Worm (Caenorhabditis elegans) whole organism, L1 larva: ENCODE data around the gene mdt-10.

Experiments
- C04F5.9 ChIP-seq: sonication (generic microtip); optimal IDR thresholded peaks from 2 replicates; lab custom pipeline; 2016; ENCODE audit warnings: missing genetic modification characterization, missing compliant biosample characterization
- C16A3.4 ChIP-seq: fragments of 150-350 bp; optimal IDR thresholded peaks from 2 replicates; lab custom pipeline; 2014; ENCODE audit warnings: missing biosample characterization, missing genetic modification characterization
- C34B4.2 ChIP-seq: sonication (generic microtip); optimal IDR thresholded peaks from 2 replicates; lab custom pipeline; 2017; ENCODE audit warnings: mild to moderate bottlenecking, missing genetic modification characterization, missing compliant biosample characterization
- F16B12.6 ChIP-seq: fragments of 150-350 bp; optimal IDR thresholded peaks from 2 replicates; lab custom pipeline; 2014; ENCODE audit warnings: missing biosample characterization, missing genetic modification characterization
- Y116A8C.19 ChIP-seq: sonication (generic microtip); optimal IDR thresholded peaks from 2 replicates; lab custom pipeline; 2016; ENCODE audit warnings: missing compliant biosample characterization, missing genetic modification characterization, borderline replicate concordance
- alr-1 ChIP-seq: fragments of 200-800 bp; sonication (Bioruptor generic); optimal IDR thresholded peaks from 2 replicates; lab custom pipeline; 2018; ENCODE audit warnings: borderline replicate concordance, mild to moderate bottlenecking, missing genetic modification characterization, missing compliant biosample characterization
- ama-1 ChIP-seq: fragments of 150-350 bp; optimal IDR thresholded peaks from 2 replicates; lab custom pipeline; 2014
- blmp-1 ChIP-seq: fragments of 150-350 bp; optimal IDR thresholded peaks from 2 replicates; lab custom pipeline; 2014; ENCODE audit warnings: missing biosample characterization, missing genetic modification characterization
- ceh-63 ChIP-seq: fragments of 200-800 bp; sonication (Bioruptor generic); optimal IDR thresholded peaks from 2 replicates; lab custom pipeline; 2018; ENCODE audit warnings: mild to moderate bottlenecking, missing genetic modification characterization, missing compliant biosample characterization
- ceh-82 ChIP-seq, 3 experiments: fragments of 150-350 bp in 1 of 3; sonication (generic microtip) in 2 of 3; optimal IDR thresholded peaks; 2 replicates each; lab custom pipeline; 2014 to 2017; ENCODE audit warnings: missing biosample characterization in 3 of 3, missing genetic modification characterization in 3 of 3
- ceh-88 ChIP-seq: fragments of 200-800 bp; sonication (Bioruptor generic); IDR thresholded peaks from 2 replicates; pipeline ENCODE4 v1.3.6; 2022; ENCODE audit warnings: missing genetic modification characterization, missing compliant biosample characterization
- ces-1 ChIP-seq: fragments of 150-350 bp; optimal IDR thresholded peaks from 2 replicates; lab custom pipeline; 2014; ENCODE audit warnings: missing biosample characterization, missing genetic modification reagents, missing genetic modification characterization
- dpl-1 ChIP-seq, 3 experiments: fragments of 150-350 bp in 2 of 3; sonication (generic microtip) in 1 of 3; optimal IDR thresholded peaks; 2 replicates each; lab custom pipeline; 2014 to 2017; ENCODE audit warnings: missing biosample characterization in 3 of 3, missing genetic modification characterization in 3 of 3, missing genetic modification reagents in 3 of 3
- dsc-1 ChIP-seq: sonication (generic microtip); optimal IDR thresholded peaks from 2 replicates; lab custom pipeline; 2016; ENCODE audit warnings: mild to moderate bottlenecking, missing genetic modification characterization, missing compliant biosample characterization
- efl-3 ChIP-seq: fragments of 200-800 bp; sonication (Bioruptor generic); optimal IDR thresholded peaks from 2 replicates; lab custom pipeline; 2018; ENCODE audit warnings: mild to moderate bottlenecking, missing genetic modification characterization, missing compliant biosample characterization
- egl-13 ChIP-seq: sonication (generic microtip); optimal IDR thresholded peaks from 2 replicates; lab custom pipeline; 2016; ENCODE audit warnings: missing genotype, missing genetic modification reagents, missing genetic modification characterization, missing compliant biosample characterization
- egl-27 ChIP-seq, 2 experiments: fragments of 150-350 bp in 1 of 2; sonication (generic microtip); optimal IDR thresholded peaks; 3 replicates each; lab custom pipeline; 2017 to 2018; ENCODE audit warnings: missing biosample characterization in 2 of 2, missing genetic modification characterization in 2 of 2, missing genetic modification reagents in 2 of 2
- fkh-10 ChIP-seq: sonication (generic microtip); optimal IDR thresholded peaks from 2 replicates; lab custom pipeline; 2017; ENCODE audit warnings: missing biosample characterization, missing genetic modification reagents, missing genetic modification characterization
- fkh-8 ChIP-seq: sonication (generic microtip); optimal IDR thresholded peaks from 2 replicates; lab custom pipeline; 2016; ENCODE audit warnings: mild to moderate bottlenecking, missing genetic modification characterization, missing compliant biosample characterization
- fos-1 ChIP-seq: fragments of 150-350 bp; optimal IDR thresholded peaks from 2 replicates; lab custom pipeline; 2014; ENCODE audit warnings: missing biosample characterization, missing genetic modification characterization
- hlh-17 ChIP-seq: fragments of 200-800 bp; sonication (Bioruptor generic); optimal IDR thresholded peaks from 2 replicates; lab custom pipeline; 2018; ENCODE audit warnings: missing genetic modification characterization, mild to moderate bottlenecking, missing compliant biosample characterization, moderate library complexity, borderline replicate concordance
- jun-1 ChIP-seq: fragments of 150-350 bp; optimal IDR thresholded peaks from 2 replicates; lab custom pipeline; 2014; ENCODE audit warnings: missing biosample characterization, missing genetic modification reagents, missing genetic modification characterization
- lin-15B ChIP-seq: fragments of 150-350 bp; sonication (generic microtip); optimal IDR thresholded peaks from 3 replicates; lab custom pipeline; 2014; ENCODE audit warnings: missing biosample characterization, missing genetic modification characterization
- lin-35 ChIP-seq, 2 experiments: fragments of 150-350 bp; optimal IDR thresholded peaks; 2 replicates each; lab custom pipeline; 2014; ENCODE audit warnings: missing biosample characterization in 2 of 2, missing genetic modification characterization in 2 of 2, missing genetic modification reagents in 2 of 2
- lir-3 ChIP-seq: sonication (generic microtip); optimal IDR thresholded peaks from 2 replicates; lab custom pipeline; 2016; ENCODE audit warnings: mild to moderate bottlenecking, missing genetic modification characterization, moderate library complexity, missing compliant biosample characterization; ENCODE audit not compliant: poor library complexity
- lsy-2 ChIP-seq, 2 experiments: fragments of 150-350 bp; optimal IDR thresholded peaks; 2 replicates each; lab custom pipeline; 2014; ENCODE audit warnings: missing biosample characterization in 2 of 2, missing genetic modification characterization in 2 of 2
- mab-9 ChIP-seq: fragments of 200-800 bp; sonication (Bioruptor generic); IDR thresholded peaks from 2 replicates; pipeline ENCODE4 v1.3.6; 2022; ENCODE audit warnings: missing genetic modification reagents, missing genetic modification characterization, missing compliant biosample characterization
- mdl-1 ChIP-seq, 2 experiments: fragments of 150-350 bp; optimal IDR thresholded peaks; 2 replicates each; lab custom pipeline; 2014 to 2017; ENCODE audit warnings: missing biosample characterization in 2 of 2, missing genetic modification characterization in 2 of 2, inconsistent platforms in 1 of 2
- mep-1 ChIP-seq: fragments of 150-350 bp; optimal IDR thresholded peaks from 2 replicates; lab custom pipeline; 2014; ENCODE audit warnings: missing biosample characterization, missing genetic modification characterization
- nhr-11 ChIP-seq: fragments of 150-350 bp; optimal IDR thresholded peaks from 2 replicates; lab custom pipeline; 2014; ENCODE audit warnings: missing biosample characterization, missing genetic modification characterization
- nhr-12 ChIP-seq: sonication (generic microtip); optimal IDR thresholded peaks from 2 replicates; lab custom pipeline; 2017; ENCODE audit warnings: missing biosample characterization, missing genetic modification characterization
- nhr-19 ChIP-seq: fragments of 200-800 bp; sonication (Bioruptor generic); conservative IDR thresholded peaks from 2 replicates; pipeline ENCODE4 v1.3.6; 2022; ENCODE audit warnings: missing genetic modification characterization, missing compliant biosample characterization
- nhr-20 ChIP-seq: sonication (generic microtip); optimal IDR thresholded peaks from 2 replicates; lab custom pipeline; 2016; ENCODE audit warnings: mild to moderate bottlenecking, missing genetic modification characterization, missing compliant biosample characterization
- nhr-237 ChIP-seq: fragments of 150-350 bp; optimal IDR thresholded peaks from 2 replicates; lab custom pipeline; 2014; ENCODE audit warnings: missing biosample characterization, missing genetic modification characterization
- nhr-28 ChIP-seq: fragments of 150-350 bp; optimal IDR thresholded peaks from 2 replicates; lab custom pipeline; 2014; ENCODE audit warnings: missing biosample characterization, missing genetic modification characterization
- nhr-71 ChIP-seq: sonication (generic microtip); optimal IDR thresholded peaks from 2 replicates; lab custom pipeline; 2016; ENCODE audit warnings: mild to moderate bottlenecking, missing genetic modification characterization, moderate library complexity, missing compliant biosample characterization
- nhr-90 ChIP-seq: sonication (generic microtip); optimal IDR thresholded peaks from 2 replicates; lab custom pipeline; 2016; ENCODE audit warnings: mild to moderate bottlenecking, missing genetic modification characterization, missing compliant biosample characterization; ENCODE audit not compliant: poor library complexity
- skn-1 ChIP-seq: fragments of 150-350 bp; optimal IDR thresholded peaks from 2 replicates; lab custom pipeline; 2014; ENCODE audit warnings: missing biosample characterization, missing genetic modification characterization
- snpc-4 ChIP-seq: fragments of 150-350 bp; optimal IDR thresholded peaks from 2 replicates; lab custom pipeline; 2014; ENCODE audit warnings: missing biosample characterization, missing genetic modification characterization
- sptf-1 ChIP-seq: fragments of 150-350 bp; optimal IDR thresholded peaks from 2 replicates; lab custom pipeline; 2014; ENCODE audit warnings: missing biosample characterization, missing genetic modification characterization
- sup-37 ChIP-seq: fragments of 200-800 bp; sonication (Bioruptor generic); optimal IDR thresholded peaks from 2 replicates; lab custom pipeline; 2018; ENCODE audit warnings: mild to moderate bottlenecking, missing genetic modification characterization, missing compliant biosample characterization
- swsn-7 ChIP-seq: sonication (generic microtip); optimal IDR thresholded peaks from 2 replicates; lab custom pipeline; 2016; ENCODE audit warnings: missing genetic modification characterization, missing compliant biosample characterization
- unc-130 ChIP-seq: fragments of 150-350 bp; optimal IDR thresholded peaks from 2 replicates; lab custom pipeline; 2017; ENCODE audit warnings: missing biosample characterization, missing genetic modification characterization, inconsistent platforms
- unc-86 ChIP-seq: sonication (generic microtip); optimal IDR thresholded peaks from 2 replicates; lab custom pipeline; 2016; ENCODE audit warnings: missing genetic modification characterization, missing compliant biosample characterization
- unc-98 ChIP-seq: fragments of 200-800 bp; sonication (Bioruptor generic); IDR thresholded peaks from 2 replicates; pipeline ENCODE4 v1.3.6; 2022; ENCODE audit warnings: missing genetic modification characterization, missing compliant biosample characterization
- vab-15 ChIP-seq: sonication (generic microtip); optimal IDR thresholded peaks from 2 replicates; lab custom pipeline; 2017; ENCODE audit warnings: missing genotype, mild to moderate bottlenecking, missing genetic modification characterization, missing compliant biosample characterization
- zag-1 ChIP-seq: fragments of 150-350 bp; optimal IDR thresholded peaks from 2 replicates; lab custom pipeline; 2014; ENCODE audit warnings: missing biosample characterization, missing genetic modification characterization
- zip-4 ChIP-seq: fragments of 200-800 bp; sonication (Bioruptor generic); optimal IDR thresholded peaks from 2 replicates; lab custom pipeline; 2018; ENCODE audit warnings: mild to moderate bottlenecking, missing genetic modification characterization, moderate library complexity, missing compliant biosample characterization
- ztf-11 ChIP-seq, 2 experiments: sonication (generic microtip); optimal IDR thresholded peaks; 2 replicates each; lab custom pipeline; 2016 to 2017; ENCODE audit warnings: missing genetic modification characterization in 2 of 2, missing biosample characterization in 1 of 2, missing compliant biosample characterization in 1 of 2
- ztf-4 ChIP-seq: fragments of 150-350 bp; optimal IDR thresholded peaks from 2 replicates; lab custom pipeline; 2014; ENCODE audit warnings: missing biosample characterization, missing genetic modification characterization

The mdt-10 gene

DNA sequence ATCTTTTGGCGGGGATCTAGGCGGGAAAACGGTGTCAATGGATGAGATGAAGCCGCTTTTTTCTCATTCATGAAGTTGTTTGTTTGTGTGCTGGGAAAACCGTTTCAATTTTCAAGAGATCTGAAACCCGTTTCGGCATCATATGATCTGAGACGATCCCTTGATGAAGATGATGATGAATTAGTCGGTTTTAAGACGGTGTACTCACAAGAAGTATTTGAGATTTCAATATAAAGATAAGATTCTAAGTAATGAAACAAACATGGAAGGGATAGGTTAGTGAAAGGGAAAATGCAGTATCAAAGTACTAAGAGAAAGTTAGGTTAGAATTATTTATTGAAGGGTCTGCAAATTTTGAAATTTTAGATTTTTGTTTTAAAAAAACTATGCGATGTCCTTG, 46.7 kb downstream of the mdt-10 start (continued):
- no peak for TF ChIP-seq lin-15B (tag; lab: Kevin White, UChicago)
- TF ChIP-seq blmp-1 (tag; lab: Kevin White, UChicago) = peak; percentile 71
- TF ChIP-seq F16B12.6 (tag; lab: Kevin White, UChicago) = no peak
- TF ChIP-seq sptf-1 (tag; lab: Kevin White, UChicago) = no peak
- peak; percentile 24 for TF ChIP-seq nhr-20
- TF ChIP-seq zip-4 (GFP tag; lab: Kevin White, UChicago) = no peak
- TF ChIP-seq hlh-17 (GFP tag; lab: Kevin White, UChicago) = no peak
- peak; percentile 23 for TF ChIP-seq nhr-71 (tag; lab: Kevin White, UChicago)
- TF ChIP-seq fos-1 = no peak
- no peak for TF ChIP-seq fkh-8
- no peak for TF ChIP-seq jun-1 (tag; lab: Kevin White, UChicago)
- TF ChIP-seq dpl-1 (GFP tag; optimal IDR thresholded peaks at IDR 0.05; lab: Kevin White, UChicago) = no peak
- TF ChIP-seq C16A3.4 (tag; lab: Kevin White, UChicago) = no peak
- no peak for TF ChIP-seq C04F5.9 (tag; lab: Kevin White, UChicago)
- no peak for TF ChIP-seq ceh-63 (GFP tag; lab: Kevin White, UChicago)
- no peak for TF ChIP-seq ztf-4
- no peak for TF ChIP-seq nhr-19
- no peak for TF ChIP-seq egl-27 (tag; optimal IDR thresholded peaks at IDR 0.05; lab: Kevin White, UChicago)
- no peak for TF ChIP-seq mep-1 (tag; lab: Kevin White, UChicago)
- no peak for TF ChIP-seq snpc-4 (tag; lab: Kevin White, UChicago)
- no peak for TF ChIP-seq nhr-11
- TF ChIP-seq vab-15 (tag; lab: Kevin White, UChicago) = no peak

DNA sequence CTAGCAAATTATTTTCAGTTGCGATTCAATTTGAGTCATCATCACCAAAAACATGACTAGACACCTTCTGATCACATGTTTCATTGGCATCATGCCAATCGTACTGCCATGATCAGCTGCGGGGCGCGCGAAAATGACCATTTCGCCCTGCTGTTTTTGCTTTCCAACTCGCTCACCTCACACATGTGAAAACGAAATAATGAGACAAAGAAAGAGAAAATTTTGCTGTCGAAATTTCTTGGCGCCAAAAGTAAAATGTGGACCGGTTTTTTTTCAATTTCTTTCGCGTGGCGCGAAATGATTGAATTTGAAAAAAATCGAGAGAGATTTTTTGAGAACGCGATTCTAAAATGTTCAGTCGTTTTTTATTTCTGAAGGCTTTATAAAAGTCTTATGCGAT, 48.0 kb downstream of the mdt-10 start:
- TF ChIP-seq nhr-12 (tag; lab: Kevin White, UChicago) (no peak), blmp-1 (tag; lab: Kevin White, UChicago) (peak; percentile 96), ceh-63 (GFP tag; lab: Kevin White, UChicago) (no peak), sup-37 (GFP tag; lab: Kevin White, UChicago) (no peak), ces-1 (no peak), hlh-17 (GFP tag; lab: Kevin White, UChicago) (no peak), mep-1 (tag; lab: Kevin White, UChicago) (peak; percentile 21), egl-27 (tag; optimal IDR thresholded peaks at IDR 0.05; lab: Kevin White, UChicago) (no peak), mdl-1 (tag; optimal IDR thresholded peaks at IDR 0.05; lab: Kevin White, UChicago) (no peak), ceh-88 (GFP tag; lab: Robert Waterston, UW) (no peak), efl-3 (GFP tag; lab: Kevin White, UChicago) (no peak), alr-1 (tag; lab: Kevin White, UChicago) (no peak), lsy-2 (tag; optimal IDR thresholded peaks at IDR 0.05; lab: Kevin White, UChicago) (peak in 1 of 2 experiments; percentile 16), nhr-28 (tag; lab: Kevin White, UChicago) (no peak), unc-130 (tag; lab: Kevin White, UChicago) (no peak), unc-86 (tag; lab: Kevin White, UChicago) (no peak), lir-3 (tag; lab: Kevin White, UChicago) (no peak), skn-1 (tag; lab: Kevin White, UChicago) (no peak), ztf-11 (tag; optimal IDR thresholded peaks at IDR 0.05; lab: Kevin White, UChicago) (no peak), jun-1 (tag; lab: Kevin White, UChicago) (no peak), lin-15B (tag; lab: Kevin White, UChicago) (no peak), nhr-90 (tag; lab: Kevin White, UChicago) (peak; percentile 19), nhr-20 (peak; percentile 76), swsn-7 (tag; lab: Kevin White, UChicago) (peak; percentile 6), unc-98 (GFP tag; lab: Robert Waterston, UW) (no peak), fkh-8 (no peak), nhr-19 (peak; percentile 31), C34B4.2 (tag; lab: Kevin White, UChicago) (no peak), mab-9 (GFP tag; lab: Robert Waterston, UW) (no peak), ama-1 (lab: Kevin White, UChicago) (no peak), lin-35 (GFP tag; optimal IDR thresholded peaks at IDR 0.05; lab: Kevin White, UChicago) (peak; percentile 35 to 91), Y116A8C.19 (tag; lab: Kevin White, UChicago) (no peak), zag-1 (tag; lab: Kevin White, UChicago) (no peak), F16B12.6 (tag; lab: Kevin White, UChicago) (no peak), nhr-237 (tag; lab: Kevin White, UChicago) (no peak), dpl-1 (GFP tag; optimal IDR thresholded peaks at IDR 0.05; lab: Kevin White, UChicago) (peak; percentile 68 to 79 (median 77)), egl-13 (tag; lab: Kevin White, UChicago) (no peak), ceh-82 (tag; optimal IDR thresholded peaks at IDR 0.05; lab: Kevin White, UChicago) (no peak), dsc-1 (no peak), fkh-10 (no peak)
